Fruit fly (Drosophila melanogaster) whole organism, adult: ENCODE measurements around the gene bond.

Experiments used
- CG11617 ChIP-seq: fragments of 200-800 bp; sonication (Bioruptor generic); optimal IDR thresholded peaks from 2 replicates; lab custom pipeline; 2017; ENCODE audit warnings: mild to moderate bottlenecking, missing biosample characterization, missing genetic modification reagents, missing genetic modification characterization
- CG12768 ChIP-seq: fragments of 200-800 bp; sonication (Bioruptor generic); optimal IDR thresholded peaks from 2 replicates; lab custom pipeline; 2017; ENCODE audit warnings: missing biosample characterization, missing genetic modification characterization, mild to moderate bottlenecking, moderate library complexity, missing genetic modification reagents
- CG14711 ChIP-seq: fragments of 200-800 bp; sonication (Bioruptor generic); optimal IDR thresholded peaks from 2 replicates; lab custom pipeline; 2018; ENCODE audit warnings: missing biosample characterization, mild to moderate bottlenecking, missing genetic modification characterization, moderate library complexity
- CG1620 ChIP-seq: fragments of 200-800 bp; sonication (Bioruptor generic); optimal IDR thresholded peaks from 2 replicates; lab custom pipeline; 2016; ENCODE audit warnings: missing biosample characterization, missing genetic modification characterization
- CG33017 ChIP-seq: fragments of 200-800 bp; sonication (Bioruptor generic); optimal IDR thresholded peaks from 2 replicates; lab custom pipeline; 2018; ENCODE audit warnings: missing biosample characterization, mild to moderate bottlenecking, missing genetic modification characterization, moderate library complexity
- CG5204 ChIP-seq: fragments of 200-800 bp; sonication (Bioruptor generic); optimal IDR thresholded peaks from 2 replicates; lab custom pipeline; 2016; ENCODE audit warnings: missing biosample characterization, missing genetic modification characterization
- CG7045 ChIP-seq: fragments of 200-800 bp; sonication (Bioruptor generic); optimal IDR thresholded peaks from 2 replicates; lab custom pipeline; 2017; ENCODE audit warnings: missing biosample characterization, mild to moderate bottlenecking, missing genetic modification characterization
- CG7101 ChIP-seq: fragments of 200-800 bp; sonication (Bioruptor generic); optimal IDR thresholded peaks from 2 replicates; lab custom pipeline; 2018; ENCODE audit warnings: missing biosample characterization, mild to moderate bottlenecking, missing genetic modification characterization, moderate library complexity
- Clk ChIP-seq: fragments of 200-800 bp; sonication (Bioruptor generic); optimal IDR thresholded peaks from 2 replicates; lab custom pipeline; 2017; ENCODE audit warnings: missing biosample characterization, missing genetic modification characterization
- Crg-1 ChIP-seq: fragments of 200-800 bp; sonication (Bioruptor generic); optimal IDR thresholded peaks from 2 replicates; lab custom pipeline; 2016; ENCODE audit warnings: missing biosample characterization, missing genetic modification characterization
- Hr96 ChIP-seq: fragments of 200-800 bp; sonication (Bioruptor generic); optimal IDR thresholded peaks from 2 replicates; lab custom pipeline; 2016; ENCODE audit warnings: missing biosample characterization, missing genetic modification characterization
- Mnt ChIP-seq: fragments of 200-800 bp; sonication (Bioruptor generic); optimal IDR thresholded peaks from 2 replicates; lab custom pipeline; 2016; ENCODE audit warnings: missing biosample characterization, mild to moderate bottlenecking, missing genetic modification characterization
- bab1 ChIP-seq: fragments of 200-800 bp; sonication (Bioruptor generic); optimal IDR thresholded peaks from 3 replicates; lab custom pipeline; 2019; ENCODE audit warnings: missing biosample characterization, mild to moderate bottlenecking, missing genetic modification characterization, moderate library complexity
- cic ChIP-seq: fragments of 200-800 bp; sonication (Bioruptor generic); optimal IDR thresholded peaks from 2 replicates; lab custom pipeline; 2017; ENCODE audit warnings: missing biosample characterization, mild to moderate bottlenecking, missing genetic modification characterization, moderate library complexity
- cnc ChIP-seq, 2 experiments: fragments of >200 bp; optimal IDR thresholded peaks; 2 replicates each; lab custom pipeline; 2017
- kay ChIP-seq: fragments of 200-800 bp; sonication (Bioruptor generic); peaks from one replicate; lab custom pipeline; 2016; ENCODE audit warnings: missing biosample characterization, missing genetic modification characterization, borderline replicate concordance
- ovo ChIP-seq: fragments of 200-800 bp; sonication (Bioruptor generic); optimal IDR thresholded peaks from 2 replicates; lab custom pipeline; 2016; ENCODE audit warnings: missing biosample characterization, missing genetic modification characterization
- pad ChIP-seq: fragments of 200-800 bp; sonication (Bioruptor generic); optimal IDR thresholded peaks from 3 replicates; lab custom pipeline; 2017; ENCODE audit warnings: missing biosample characterization, missing genetic modification characterization, mild to moderate bottlenecking, moderate library complexity, missing genetic modification reagents
- tj ChIP-seq: fragments of 200-800 bp; sonication (Bioruptor generic); optimal IDR thresholded peaks from 3 replicates; lab custom pipeline; 2017; ENCODE audit warnings: missing biosample characterization, mild to moderate bottlenecking, missing genetic modification characterization, moderate library complexity
- toe ChIP-seq: fragments of 200-800 bp; sonication (Bioruptor generic); optimal IDR thresholded peaks from 2 replicates; lab custom pipeline; 2016; ENCODE audit warnings: missing biosample characterization, missing genetic modification characterization

bond gene

dm6 chr3R:22598759-22599158 is 48.3 kb downstream of the bond start:
- TF ChIP-seq toe (GFP tag; lab: Kevin White, UChicago) = no peak
- TF ChIP-seq CG7045 = no peak

DNA sequence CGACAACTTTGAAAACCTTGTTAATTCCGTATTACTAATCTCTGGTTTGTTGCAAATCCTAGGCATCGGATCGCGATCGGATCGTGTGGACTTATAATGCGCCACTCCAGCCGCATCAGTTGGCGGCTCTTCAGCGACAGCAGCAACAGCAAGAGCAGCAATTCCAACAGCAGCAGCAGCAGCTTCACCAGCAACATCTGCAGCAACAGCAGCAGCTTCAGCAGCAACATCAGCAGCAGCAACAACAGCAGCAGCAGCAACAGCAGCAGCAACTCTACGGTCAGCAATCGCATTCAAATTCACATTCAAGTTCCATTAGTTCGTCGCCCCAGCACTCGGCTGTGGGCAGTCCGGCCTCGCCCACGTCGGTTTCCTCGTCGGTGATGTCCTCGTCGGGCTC is 52.3 kb downstream of the bond start:
- TF ChIP-seq Hr96 (GFP tag; lab: Kevin White, UChicago) (no peak), kay (GFP tag; lab: Kevin White, UChicago) (no peak), Clk (GFP tag; lab: Kevin White, UChicago) (no peak), CG33017 (tag; lab: Kevin White, UChicago) (no peak), Mnt (GFP tag; lab: Kevin White, UChicago) (no peak), CG12768 (GFP tag; lab: Kevin White, UChicago) (no peak), cnc (optimal IDR thresholded peaks at IDR 0.05; lab: Kevin White, UChicago) (no peak), bab1 (GFP tag; lab: Kevin White, UChicago) (no peak), CG5204 (GFP tag; lab: Kevin White, UChicago) (no peak), tj (no peak), ovo (GFP tag; lab: Kevin White, UChicago) (no peak), CG1620 (GFP tag; lab: Kevin White, UChicago) (no peak), Crg-1 (GFP tag; lab: Kevin White, UChicago) (no peak), toe (GFP tag; lab: Kevin White, UChicago) (no peak), CG11617 (GFP tag; lab: Kevin White, UChicago) (no peak), CG7101 (no peak), pad (GFP tag; lab: Kevin White, UChicago) (no peak), CG14711 (tag; lab: Kevin White, UChicago) (no peak), cic (GFP tag; lab: Kevin White, UChicago) (no peak), CG7045 (no peak)
